Worm (Caenorhabditis elegans) whole organism, L4 larva: ENCODE results near the gene mdt-19.
"Not testable (repeated sequence)": the region's sequence is repeated elsewhere in the genome, so short reads cannot be mapped to it uniquely, and the experiment has no call there.

Experiments
- D1046.2 ChIP-seq: fragments of 200-800 bp; sonication (Bioruptor generic); IDR thresholded peaks from 2 replicates; pipeline ENCODE4 v1.3.6; 2022; ENCODE audit warnings: missing genetic modification characterization, missing compliant biosample characterization
- F10B5.3 ChIP-seq: sonication (generic microtip); optimal IDR thresholded peaks from 2 replicates; lab custom pipeline; 2016; ENCODE audit warnings: mild to moderate bottlenecking, missing genetic modification characterization, missing compliant biosample characterization
- F26F4.8 ChIP-seq: fragments of 200-800 bp; sonication (Bioruptor generic); conservative IDR thresholded peaks from 2 replicates; pipeline ENCODE4 v1.3.6; 2022; ENCODE audit warnings: missing genetic modification characterization, missing compliant biosample characterization
- F37D6.2 ChIP-seq: sonication (generic microtip); optimal IDR thresholded peaks from 2 replicates; lab custom pipeline; 2016; ENCODE audit warnings: mild to moderate bottlenecking, missing genetic modification characterization, missing compliant biosample characterization
- T26A8.4 ChIP-seq: fragments of 200-800 bp; sonication (Bioruptor generic); IDR thresholded peaks from 2 replicates; pipeline ENCODE4 v1.3.6; 2022; ENCODE audit warnings: missing genetic modification characterization, missing compliant biosample characterization
- Y48G9A.11 ChIP-seq: fragments of 200-800 bp; sonication (Bioruptor generic); IDR thresholded peaks from 2 replicates; pipeline ENCODE4 v1.3.6; 2022; ENCODE audit warnings: missing genetic modification reagents, missing genetic modification characterization, missing compliant biosample characterization
- Y5F2A.4 ChIP-seq: fragments of 200-800 bp; sonication (Bioruptor generic); optimal IDR thresholded peaks from 2 replicates; lab custom pipeline; 2018; ENCODE audit warnings: mild to moderate bottlenecking, missing genetic modification characterization, missing compliant biosample characterization
- aha-1 ChIP-seq: fragments of 150-350 bp; peaks from one replicate; lab custom pipeline; 2014; ENCODE audit warnings: missing biosample characterization, missing genetic modification characterization
- ama-1 ChIP-seq: fragments of 150-350 bp; optimal IDR thresholded peaks from 2 replicates; lab custom pipeline; 2014; ENCODE audit warnings: inconsistent platforms, mixed read lengths
- arid-1 ChIP-seq: fragments of 200-800 bp; sonication (Bioruptor generic); conservative IDR thresholded peaks from 2 replicates; pipeline ENCODE4 v1.3.6; 2022; ENCODE audit warnings: missing genetic modification reagents, missing genetic modification characterization, missing compliant biosample characterization
- ceh-62 ChIP-seq: sonication (generic microtip); optimal IDR thresholded peaks from 2 replicates; lab custom pipeline; 2017; ENCODE audit warnings: missing biosample characterization, missing genetic modification characterization
- ctbp-1 ChIP-seq: fragments of 200-800 bp; sonication (Bioruptor generic); IDR thresholded peaks from 2 replicates; pipeline ENCODE4 v1.3.6; 2022; ENCODE audit warnings: missing genetic modification reagents, missing genetic modification characterization, missing compliant biosample characterization
- daf-12 ChIP-seq: fragments of 150-350 bp; optimal IDR thresholded peaks from 2 replicates; lab custom pipeline; 2014; ENCODE audit warnings: missing biosample characterization, missing genetic modification reagents, missing genetic modification characterization
- daf-8 ChIP-seq: fragments of 200-800 bp; sonication (Bioruptor generic); IDR thresholded peaks from 2 replicates; pipeline ENCODE4 v1.3.6; 2022; ENCODE audit warnings: missing genetic modification characterization, missing compliant biosample characterization
- dmd-6 ChIP-seq: fragments of 200-800 bp; sonication (Bioruptor generic); IDR thresholded peaks from 2 replicates; pipeline ENCODE4 v1.3.6; 2022; ENCODE audit warnings: missing genetic modification reagents, missing genetic modification characterization, missing compliant biosample characterization
- dmd-8 ChIP-seq: fragments of 200-800 bp; sonication (Bioruptor generic); IDR thresholded peaks from 2 replicates; pipeline ENCODE4 v1.3.6; 2022; ENCODE audit warnings: missing genetic modification characterization, missing compliant biosample characterization
- dpl-1 ChIP-seq: fragments of 150-350 bp; optimal IDR thresholded peaks from 2 replicates; lab custom pipeline; 2014; ENCODE audit warnings: missing biosample characterization, missing genetic modification reagents, missing genetic modification characterization
- duxl-1 ChIP-seq: sonication (generic microtip); optimal IDR thresholded peaks from 2 replicates; lab custom pipeline; 2016; ENCODE audit warnings: mild to moderate bottlenecking, missing genetic modification characterization, moderate library complexity, missing compliant biosample characterization; ENCODE audit not compliant: poor library complexity
- dve-1 ChIP-seq: sonication (generic microtip); optimal IDR thresholded peaks from 2 replicates; lab custom pipeline; 2017; ENCODE audit warnings: antibody characterized with exemption, mild to moderate bottlenecking, missing genetic modification characterization, missing compliant biosample characterization; ENCODE audit not compliant: insufficient read depth
- egl-43 ChIP-seq: fragments of 200-800 bp; sonication (Bioruptor generic); IDR thresholded peaks from 2 replicates; pipeline ENCODE4 v1.3.6; 2022; ENCODE audit warnings: missing genetic modification reagents, missing genetic modification characterization, missing compliant biosample characterization
- hif-1 ChIP-seq, 2 experiments: sonication (generic microtip); optimal IDR thresholded peaks; 2 replicates each; lab custom pipeline; 2016 to 2017; ENCODE audit warnings: missing compliant biosample characterization in 2 of 2, missing genetic modification characterization in 2 of 2, missing genetic modification reagents in 2 of 2, missing genotype in 2 of 2, mild to moderate bottlenecking in 1 of 2
- lim-7 ChIP-seq: fragments of 200-800 bp; sonication (Bioruptor generic); IDR thresholded peaks from 2 replicates; pipeline ENCODE4 v1.3.6; 2022; ENCODE audit warnings: missing genetic modification characterization, missing compliant biosample characterization
- lin-29 ChIP-seq: fragments of 200-800 bp; sonication (Bioruptor generic); IDR thresholded peaks from 2 replicates; pipeline ENCODE4 v1.3.6; 2022; ENCODE audit warnings: missing genetic modification reagents, missing genetic modification characterization, missing compliant biosample characterization
- lir-3 ChIP-seq: sonication (generic microtip); optimal IDR thresholded peaks from 2 replicates; lab custom pipeline; 2016; ENCODE audit warnings: mild to moderate bottlenecking, missing genetic modification characterization, missing compliant biosample characterization
- madf-5 ChIP-seq, 2 experiments: fragments of 200-800 bp; sonication (Bioruptor generic); IDR thresholded peaks; 2 replicates each; pipeline ENCODE4 v1.3.6; 2022; ENCODE audit warnings: missing compliant biosample characterization in 2 of 2, missing genetic modification characterization in 2 of 2
- mdl-1 ChIP-seq, 2 experiments: fragments of 150-350 bp in 1 of 2; sonication (generic microtip) in 1 of 2; optimal IDR thresholded peaks; 2 replicates each; lab custom pipeline; 2014 to 2017; ENCODE audit warnings: missing biosample characterization in 2 of 2, missing genetic modification characterization in 2 of 2
- mdt-29 ChIP-seq: fragments of 200-800 bp; sonication (Bioruptor generic); IDR thresholded peaks from 2 replicates; pipeline ENCODE4 v1.3.6; 2022; ENCODE audit warnings: missing genetic modification reagents, missing genetic modification characterization, missing compliant biosample characterization
- mxl-3 ChIP-seq: fragments of 200-800 bp; sonication (Bioruptor generic); optimal IDR thresholded peaks from 2 replicates; lab custom pipeline; 2018; ENCODE audit warnings: mild to moderate bottlenecking, missing genetic modification characterization, missing compliant biosample characterization
- nhr-102 ChIP-seq: sonication (generic microtip); optimal IDR thresholded peaks from 2 replicates; lab custom pipeline; 2016; ENCODE audit warnings: mild to moderate bottlenecking, missing genetic modification characterization, moderate library complexity, missing compliant biosample characterization
- nhr-11 ChIP-seq: fragments of 150-350 bp; optimal IDR thresholded peaks from 2 replicates; lab custom pipeline; 2014; ENCODE audit warnings: missing biosample characterization, missing genetic modification characterization
- nhr-237 ChIP-seq: sonication (generic microtip); optimal IDR thresholded peaks from 2 replicates; lab custom pipeline; 2017; ENCODE audit warnings: missing biosample characterization, missing genetic modification characterization
- nhr-25 ChIP-seq: sonication (generic microtip); optimal IDR thresholded peaks from 2 replicates; lab custom pipeline; 2017; ENCODE audit warnings: missing genetic modification characterization, mild to moderate bottlenecking, missing compliant biosample characterization, antibody characterized with exemption, moderate library complexity, borderline replicate concordance; ENCODE audit not compliant: insufficient read depth
- nhr-42 ChIP-seq: fragments of 200-800 bp; sonication (Bioruptor generic); IDR thresholded peaks from 2 replicates; pipeline ENCODE4 v1.3.6; 2022; ENCODE audit warnings: missing genetic modification characterization, missing compliant biosample characterization
- nhr-6 ChIP-seq: fragments of 150-350 bp; optimal IDR thresholded peaks from 2 replicates; lab custom pipeline; 2014; ENCODE audit warnings: missing biosample characterization, missing genetic modification characterization
- nhr-77 ChIP-seq: fragments of 150-350 bp; optimal IDR thresholded peaks from 2 replicates; lab custom pipeline; 2014; ENCODE audit warnings: missing biosample characterization, missing genetic modification characterization
- pha-4 ChIP-seq, 2 experiments: fragments of 150-350 bp in 1 of 2; fragments of 200-800 bp in 1 of 2; sonication (Bioruptor generic) in 1 of 2; IDR thresholded peaks in 1 of 2; optimal IDR thresholded peaks in 1 of 2; 2 replicates each; pipeline versions ENCODE4 v1.3.6 to Lab custom; 2014 to 2022; ENCODE audit warnings: missing genetic modification characterization in 2 of 2, missing genetic modification reagents in 2 of 2, missing biosample characterization in 1 of 2, missing compliant biosample characterization in 1 of 2
- pqm-1 ChIP-seq: sonication (generic microtip); optimal IDR thresholded peaks from 2 replicates; lab custom pipeline; 2017; ENCODE audit warnings: missing biosample characterization, missing genetic modification characterization
- rbr-2 ChIP-seq: sonication (generic microtip); optimal IDR thresholded peaks from 2 replicates; lab custom pipeline; 2016; ENCODE audit warnings: missing genotype, missing genetic modification characterization, missing compliant biosample characterization
- set-16 ChIP-seq: fragments of 200-800 bp; sonication (Bioruptor generic); IDR thresholded peaks from 2 replicates; pipeline ENCODE4 v1.3.6; 2022; ENCODE audit warnings: missing genetic modification reagents, missing genetic modification characterization, missing compliant biosample characterization
- snpc-4 ChIP-seq: fragments of 150-350 bp; optimal IDR thresholded peaks from 2 replicates; lab custom pipeline; 2014; ENCODE audit warnings: missing biosample characterization, missing genetic modification characterization
- tra-1 ChIP-seq: fragments of 200-800 bp; sonication (Bioruptor generic); IDR thresholded peaks from 2 replicates; pipeline ENCODE4 v1.3.6; 2022; ENCODE audit warnings: missing genetic modification reagents, missing genetic modification characterization, missing compliant biosample characterization
- unc-130 ChIP-seq: sonication (generic microtip); optimal IDR thresholded peaks from 2 replicates; lab custom pipeline; 2016; ENCODE audit warnings: missing genetic modification reagents, missing genetic modification characterization, missing compliant biosample characterization
- zag-1 ChIP-seq: fragments of 150-350 bp; optimal IDR thresholded peaks from 2 replicates; lab custom pipeline; 2014; ENCODE audit warnings: missing biosample characterization, missing genetic modification characterization
- zfp-3 ChIP-seq: fragments of 200-800 bp; sonication (Bioruptor generic); conservative IDR thresholded peaks from 2 replicates; pipeline ENCODE4 v1.3.6; 2022; ENCODE audit warnings: missing genetic modification reagents, missing genetic modification characterization, missing compliant biosample characterization

mdt-19 gene

ce11 chrIII:2560763-2561162, 37.1 kb upstream of the mdt-19 start:
- no peak for TF ChIP-seq D1046.2 (GFP tag; lab: Robert Waterston, UW)
- TF ChIP-seq ama-1, result no peak
- no peak for TF ChIP-seq duxl-1 (tag; lab: Kevin White, UChicago)
- TF ChIP-seq nhr-6 (tag; lab: Kevin White, UChicago), result no peak
- no peak for TF ChIP-seq F10B5.3 (tag; lab: Kevin White, UChicago)
- no peak for TF ChIP-seq daf-8 (GFP tag; lab: Robert Waterston, UW)
- TF ChIP-seq lin-29 (GFP tag; lab: Robert Waterston, UW), result no peak
- TF ChIP-seq nhr-25, result no peak
- no peak for TF ChIP-seq tra-1
- no peak for TF ChIP-seq ctbp-1
- no peak for TF ChIP-seq nhr-11
- no peak for TF ChIP-seq F37D6.2 (tag; lab: Kevin White, UChicago)
- no peak for TF ChIP-seq Y48G9A.11 (GFP tag; lab: Robert Waterston, UW)
- no peak for TF ChIP-seq madf-5 (GFP tag; IDR thresholded peaks at IDR 0.05; lab: Robert Waterston, UW)
- TF ChIP-seq mxl-3 (GFP tag; lab: Kevin White, UChicago), result no peak
- TF ChIP-seq arid-1 (GFP tag; lab: Robert Waterston, UW), result no peak

ce11 chrIII:2561410-2561809, 36.4 kb upstream of the mdt-19 start, which contains the start of gene nhr-239:
Gene nhr-239 (plus strand): TSS chrIII:2561710.
- TF ChIP-seq D1046.2 (GFP tag; lab: Robert Waterston, UW) (no peak), ama-1 (no peak), ctbp-1 (no peak), lir-3 (tag; lab: Kevin White, UChicago) (no peak), unc-130 (GFP tag; lab: Kevin White, UChicago) (no peak)

ce11 chrIII:2563033-2563656, 34.7 kb upstream of the mdt-19 start:
- TF ChIP-seq nhr-77 (tag; lab: Kevin White, UChicago) (no peak), snpc-4 (no peak), nhr-102 (tag; lab: Kevin White, UChicago) (no peak), set-16 (GFP tag; lab: Robert Waterston, UW) (peak; percentile 92), rbr-2 (tag; lab: Kevin White, UChicago) (no peak), ceh-62 (tag; lab: Kevin White, UChicago) (no peak), zag-1 (tag; lab: Kevin White, UChicago) (no peak), dmd-8 (GFP tag; lab: Robert Waterston, UW) (no peak), madf-5 (GFP tag; IDR thresholded peaks at IDR 0.05; lab: Robert Waterston, UW) (no peak), mdt-29 (GFP tag; lab: Robert Waterston, UW) (no peak), aha-1 (tag; lab: Kevin White, UChicago) (peak; percentile 54), F26F4.8 (no peak)

ce11 chrIII:2563883-2564282, 34.0 kb upstream of the mdt-19 start, which contains the start of gene Y54F10AM.11:
Gene Y54F10AM.11 (minus strand): TSS chrIII:2563983.
- TF ChIP-seq tra-1; nhr-237 (tag; lab: Kevin White, UChicago); T26A8.4 (GFP tag; lab: Robert Waterston, UW): not testable (repeated sequence)

ce11 chrIII:2571447-2571846, 26.4 kb upstream of the mdt-19 start, which contains the start of gene Y54F10AR.2:
Gene Y54F10AR.2 (minus strand): TSS chrIII:2571547.
- TF ChIP-seq nhr-25, result no peak
- TF ChIP-seq dpl-1 (GFP tag; lab: Kevin White, UChicago), result no peak
- no peak for TF ChIP-seq egl-43 (GFP tag; lab: Robert Waterston, UW)
- no peak for TF ChIP-seq daf-12
- no peak for TF ChIP-seq pqm-1 (tag; lab: Kevin White, UChicago)
- TF ChIP-seq Y5F2A.4 (GFP tag; lab: Kevin White, UChicago), result no peak
- TF ChIP-seq snpc-4, result no peak
- no peak for TF ChIP-seq lim-7 (GFP tag; lab: Robert Waterston, UW)
- no peak for TF ChIP-seq dve-1 (tag; lab: Kevin White, UChicago)
- no peak for TF ChIP-seq hif-1 (tag; optimal IDR thresholded peaks at IDR 0.05; lab: Kevin White, UChicago)
- TF ChIP-seq pha-4 (GFP tag; IDR thresholded peaks at IDR 0.05; lab: Robert Waterston, UW), result no peak
- no peak for TF ChIP-seq pha-4 (tag; optimal IDR thresholded peaks at IDR 0.05; lab: Kevin White, UChicago)
- no peak for TF ChIP-seq F10B5.3 (tag; lab: Kevin White, UChicago)
- TF ChIP-seq nhr-42 (GFP tag; lab: Robert Waterston, UW), result no peak
- no peak for TF ChIP-seq mdl-1 (tag; optimal IDR thresholded peaks at IDR 0.05; lab: Kevin White, UChicago)
- no peak for TF ChIP-seq dmd-6 (GFP tag; lab: Robert Waterston, UW)
- no peak for TF ChIP-seq zfp-3 (GFP tag; lab: Robert Waterston, UW)
